Fruit fly (Drosophila melanogaster): Measurements from ENCODE around the gene CG16753.

CG16753 gene

DNA sequence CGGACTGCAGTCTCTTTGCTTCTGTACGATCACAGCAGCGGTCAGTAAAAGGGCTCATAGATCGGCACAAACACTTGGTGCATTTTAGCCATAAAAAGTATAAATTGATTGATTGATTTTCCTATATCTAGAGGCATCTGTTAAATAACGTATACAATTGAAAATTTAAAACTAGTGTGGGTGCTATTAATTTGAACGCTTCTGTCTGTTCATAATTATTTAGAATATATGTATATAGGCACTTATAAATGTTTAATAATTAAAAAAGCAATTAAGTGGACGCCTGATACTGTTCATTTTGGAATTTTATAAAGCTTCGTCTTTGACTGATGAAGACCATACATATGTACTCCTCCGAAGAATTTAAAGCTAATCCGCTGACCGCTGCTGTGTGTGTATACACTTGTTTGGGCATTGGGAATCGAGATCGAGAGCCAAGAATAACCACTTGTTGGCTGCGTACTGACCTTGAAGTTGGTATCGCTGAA lies 9.6 kb upstream of the CG16753 start:
- TF ChIP-seq Dfd (GFP tag; optimal IDR thresholded peaks at IDR 0.05) (no peak), Jra (GFP tag; optimal IDR thresholded peaks at IDR 0.05) (peak; percentile 1), dmrt93B (GFP tag; optimal IDR thresholded peaks at IDR 0.05) (peak; percentile 67), usp (GFP tag; optimal IDR thresholded peaks at IDR 0.05) (no peak), CG32264 (GFP tag; optimal IDR thresholded peaks at IDR 0.05) (peak; percentile 80), dl (GFP tag; optimal IDR thresholded peaks at IDR 0.05; ENCODE audit: insufficient read depth in 1 of 2, partially characterized antibody in 2 of 2) (no peak), CrebA (GFP tag; optimal IDR thresholded peaks at IDR 0.05; ENCODE audit: borderline replicate concordance) (no peak), br (GFP tag; optimal IDR thresholded peaks at IDR 0.05) (peak; percentile 84), tai (GFP tag; optimal IDR thresholded peaks at IDR 0.05) (no peak), Mio (GFP tag; optimal IDR thresholded peaks at IDR 0.05) (peak; percentile 5), Hr78 (GFP tag; optimal IDR thresholded peaks at IDR 0.05) (no peak), dsf (GFP tag; optimal IDR thresholded peaks at IDR 0.05; ENCODE audit: borderline replicate concordance) (peak; percentile 34), fru (GFP tag; optimal IDR thresholded peaks at IDR 0.05) (peak; percentile 89), psq (GFP tag; optimal IDR thresholded peaks at IDR 0.05) (peak; percentile 81), sage (GFP tag; optimal IDR thresholded peaks at IDR 0.05) (peak; percentile 62), HLH106 (tag; optimal IDR thresholded peaks at IDR 0.05) (peak; percentile 77), CG9705 (GFP tag; optimal IDR thresholded peaks at IDR 0.05) (no peak), N (GFP tag; optimal IDR thresholded peaks at IDR 0.05) (no peak), h (GFP tag; optimal IDR thresholded peaks at IDR 0.05) (peak; percentile 82), woc (GFP tag; optimal IDR thresholded peaks at IDR 0.05) (peak; percentile 76), jim (GFP tag; optimal IDR thresholded peaks at IDR 0.05) (no peak), Dif (GFP tag; optimal IDR thresholded peaks at IDR 0.05; ENCODE audit: partially characterized antibody) (no peak), lola (GFP tag; optimal IDR thresholded peaks at IDR 0.05) (no peak), pan (optimal IDR thresholded peaks at IDR 0.05) (no peak), Myc (optimal IDR thresholded peaks at IDR 0.05) (no peak), Sp1 (GFP tag; optimal IDR thresholded peaks at IDR 0.05) (peak; percentile 84), sv (GFP tag; optimal IDR thresholded peaks at IDR 0.05) (no peak), Vsx2 (GFP tag; optimal IDR thresholded peaks at IDR 0.05; ENCODE audit: partially characterized antibody) (no peak), Hr83 (GFP tag; optimal IDR thresholded peaks at IDR 0.05; ENCODE audit: poor library complexity, severe bottlenecking) (peak; percentile 5), GATAd (GFP tag; optimal IDR thresholded peaks at IDR 0.05) (no peak), foxo (GFP tag; optimal IDR thresholded peaks at IDR 0.05) (peak; percentile 74 to 86), brk (GFP tag; optimal IDR thresholded peaks at IDR 0.05) (peak; percentile 66), Rel (GFP tag; optimal IDR thresholded peaks at IDR 0.05) (peak; percentile 76), Rel (tag; optimal IDR thresholded peaks at IDR 0.05) (no peak), ey (GFP tag; optimal IDR thresholded peaks at IDR 0.05) (peak; percentile 86), OdsH (GFP tag; optimal IDR thresholded peaks at IDR 0.05) (peak; percentile 87), Hnf4 (GFP tag; optimal IDR thresholded peaks at IDR 0.05) (peak; percentile 70), Abd-B (GFP tag; optimal IDR thresholded peaks at IDR 0.05) (no peak), rgr (GFP tag; optimal IDR thresholded peaks at IDR 0.05) (peak; percentile 90)

DNA sequence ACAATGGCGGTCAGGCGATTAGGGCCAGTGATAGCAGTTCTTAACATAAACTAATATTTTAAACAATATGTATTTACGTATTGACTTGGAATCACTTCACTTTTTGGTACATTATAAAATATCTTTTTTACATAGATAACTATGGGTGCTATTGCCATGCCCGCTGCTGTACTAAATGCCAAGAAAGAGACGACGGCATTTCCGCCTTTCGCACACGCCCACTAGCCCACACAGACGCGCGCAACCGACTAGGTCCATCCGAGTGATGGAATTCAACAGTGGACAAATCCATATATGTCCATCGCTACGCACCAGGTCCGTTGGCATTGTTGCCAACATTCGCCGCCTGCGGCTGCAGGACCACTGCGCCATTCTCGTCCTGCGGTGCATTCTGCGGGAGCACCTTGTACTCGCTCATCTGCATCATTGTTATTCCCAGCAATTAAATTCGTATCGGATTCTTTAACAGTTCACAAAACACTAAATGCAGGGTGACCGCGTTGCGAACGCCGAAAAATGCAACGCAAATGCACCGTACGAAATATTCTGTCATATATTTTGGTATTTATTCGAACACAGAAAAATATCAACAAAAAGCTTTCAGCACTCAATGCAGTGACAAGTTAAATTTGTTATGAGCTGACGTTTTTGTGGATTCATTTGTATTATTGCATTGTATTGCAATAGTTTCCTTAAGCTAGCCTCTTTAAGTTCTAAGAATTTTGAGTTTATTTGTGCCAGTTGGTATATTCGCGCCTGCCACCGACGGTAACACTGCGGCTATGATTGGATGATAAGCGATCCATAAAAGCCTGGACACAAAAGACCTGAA lies 8.3 kb upstream of the CG16753 start, which contains the start of the genes scramb2 and Sk2:
TSS of gene scramb2 (minus strand) at position 488 of the 832 bp plus-strand sequence.
TSS of gene Sk2 (plus strand) at position 763 of the 832 bp plus-strand sequence.
- no peak for TF ChIP-seq N (GFP tag; optimal IDR thresholded peaks at IDR 0.05)
- peak; percentile 82 for TF ChIP-seq GATAd (GFP tag; optimal IDR thresholded peaks at IDR 0.05)
- TF ChIP-seq tai (GFP tag; optimal IDR thresholded peaks at IDR 0.05): no peak
- peak; percentile 92 for TF ChIP-seq HLH106 (tag; optimal IDR thresholded peaks at IDR 0.05)
- peak; percentile 39 to 96 for TF ChIP-seq foxo (GFP tag; optimal IDR thresholded peaks at IDR 0.05)
- TF ChIP-seq sage (GFP tag; optimal IDR thresholded peaks at IDR 0.05): peak; percentile 94
- peak; percentile 92 for TF ChIP-seq dmrt93B (GFP tag; optimal IDR thresholded peaks at IDR 0.05)
- peak; percentile 85 for TF ChIP-seq Jra (GFP tag; optimal IDR thresholded peaks at IDR 0.05)
- TF ChIP-seq CG9705 (GFP tag; optimal IDR thresholded peaks at IDR 0.05): peak; percentile 92
- peak; percentile 84 for TF ChIP-seq sv (GFP tag; optimal IDR thresholded peaks at IDR 0.05)
- peak; percentile 94 for TF ChIP-seq Sp1 (GFP tag; optimal IDR thresholded peaks at IDR 0.05)
- peak; percentile 75 for TF ChIP-seq CG32264 (GFP tag; optimal IDR thresholded peaks at IDR 0.05)
- peak; percentile 86 for TF ChIP-seq Rel (GFP tag; optimal IDR thresholded peaks at IDR 0.05)
- TF ChIP-seq Rel (tag; optimal IDR thresholded peaks at IDR 0.05): peak; percentile 75
- TF ChIP-seq br (GFP tag; optimal IDR thresholded peaks at IDR 0.05): peak; percentile 93
- peak; percentile 82 for TF ChIP-seq Mio (GFP tag; optimal IDR thresholded peaks at IDR 0.05)
- peak; percentile 87 for TF ChIP-seq psq (GFP tag; optimal IDR thresholded peaks at IDR 0.05)
- TF ChIP-seq dsf (GFP tag; optimal IDR thresholded peaks at IDR 0.05; ENCODE audit: borderline replicate concordance): peak; percentile 59
- TF ChIP-seq usp (GFP tag; optimal IDR thresholded peaks at IDR 0.05): no peak
- TF ChIP-seq lola (GFP tag; optimal IDR thresholded peaks at IDR 0.05): no peak
- TF ChIP-seq dl (GFP tag; optimal IDR thresholded peaks at IDR 0.05; ENCODE audit: insufficient read depth in 1 of 2, partially characterized antibody in 2 of 2): no peak
- TF ChIP-seq Vsx2 (GFP tag; optimal IDR thresholded peaks at IDR 0.05; ENCODE audit: partially characterized antibody): no peak
- TF ChIP-seq CrebA (GFP tag; optimal IDR thresholded peaks at IDR 0.05; ENCODE audit: borderline replicate concordance): no peak
- TF ChIP-seq pan (optimal IDR thresholded peaks at IDR 0.05): no peak
- TF ChIP-seq Hr83 (GFP tag; optimal IDR thresholded peaks at IDR 0.05; ENCODE audit: poor library complexity, severe bottlenecking): peak; percentile 80
- peak; percentile 94 for TF ChIP-seq OdsH (GFP tag; optimal IDR thresholded peaks at IDR 0.05)
- peak; percentile 28 for TF ChIP-seq jim (GFP tag; optimal IDR thresholded peaks at IDR 0.05)
- peak; percentile 24 for TF ChIP-seq Myc (optimal IDR thresholded peaks at IDR 0.05)
- TF ChIP-seq Abd-B (GFP tag; optimal IDR thresholded peaks at IDR 0.05): no peak
- TF ChIP-seq woc (GFP tag; optimal IDR thresholded peaks at IDR 0.05): peak; percentile 62
- peak; percentile 93 for TF ChIP-seq Hnf4 (GFP tag; optimal IDR thresholded peaks at IDR 0.05)
- peak; percentile 95 for TF ChIP-seq rgr (GFP tag; optimal IDR thresholded peaks at IDR 0.05)
- TF ChIP-seq h (GFP tag; optimal IDR thresholded peaks at IDR 0.05): peak; percentile 97
- TF ChIP-seq Dif (GFP tag; optimal IDR thresholded peaks at IDR 0.05; ENCODE audit: partially characterized antibody): peak; percentile 44
- no peak for TF ChIP-seq Hr78 (GFP tag; optimal IDR thresholded peaks at IDR 0.05)
- peak; percentile 91 for TF ChIP-seq ey (GFP tag; optimal IDR thresholded peaks at IDR 0.05)
- TF ChIP-seq fru (GFP tag; optimal IDR thresholded peaks at IDR 0.05): peak; percentile 86
